Fruit fly (Drosophila melanogaster): Measurements from ENCODE around the gene CG18810.

- TF ChIP-seq Dll (optimal IDR thresholded peaks at IDR 0.05): no peak
- no peak for TF ChIP-seq EcR (GFP tag; optimal IDR thresholded peaks at IDR 0.05)
- no peak for TF ChIP-seq psq (optimal IDR thresholded peaks at IDR 0.05)
- TF ChIP-seq CG8478 (optimal IDR thresholded peaks at IDR 0.05): no peak
- no peak for TF ChIP-seq usp (GFP tag; optimal IDR thresholded peaks at IDR 0.05)
- TF ChIP-seq pan (optimal IDR thresholded peaks at IDR 0.05): no peak
Measured at dm6 chr2L:20634215-20634614, 14.5 kb upstream of the CG18810 start, which contains the start of gene CG17472.
